Worm (Caenorhabditis elegans) whole organism, L4/young adult: Measurements from ENCODE around the gene C45B11.8.

Experiments used
- W03F9.2 ChIP-seq: fragments of 150-350 bp; optimal IDR thresholded peaks from 2 replicates; lab custom pipeline; 2014; ENCODE audit warnings: missing biosample characterization, missing genetic modification characterization
- dao-5 ChIP-seq: sonication (generic microtip); optimal IDR thresholded peaks from 2 replicates; lab custom pipeline; 2016; ENCODE audit warnings: missing genotype, missing genetic modification characterization, moderate library complexity, missing compliant biosample characterization
- him-1 ChIP-seq: sonication (generic microtip); optimal IDR thresholded peaks from 2 replicates; lab custom pipeline; 2016; ENCODE audit warnings: missing genotype, missing genetic modification reagents, missing genetic modification characterization, missing compliant biosample characterization

The C45B11.8 gene

ce11 chrV:11040473-11040872, at the start of gene C45B11.8:
C45B11.8 (plus strand) TSS chrV:11040773.
- TF ChIP-seq him-1: no peak
- TF ChIP-seq dao-5: no peak
- TF ChIP-seq W03F9.2 (tag; lab: Kevin White, UChicago): no peak

- TF ChIP-seq W03F9.2 (tag; lab: Kevin White, UChicago) (no peak), him-1 (no peak), dao-5 (no peak)
These were observed 48.8 kb upstream of the C45B11.8 start, which contains the start of gene frpr-9 for ce11 chrV:10991789-10992188. frpr-9 (plus strand) TSS chrV:10992089.

- TF ChIP-seq dao-5 (no peak), W03F9.2 (tag; lab: Kevin White, UChicago) (no peak), him-1 (no peak)
These were observed 41.8 kb upstream of the C45B11.8 start, which contains the start of gene F53B7.7 for ce11 chrV:10998797-10999196. F53B7.7 (plus strand) TSS chrV:10999097.

- peak; percentile 59 for TF ChIP-seq W03F9.2 (tag; lab: Kevin White, UChicago)
- no peak for TF ChIP-seq dao-5
- TF ChIP-seq him-1: no peak
These were observed 39.9 kb upstream of the C45B11.8 start, which contains the start of gene isy-1 for ce11 chrV:11000650-11001049. isy-1 (minus strand) TSS chrV:11000699.

ce11 chrV:11002434-11002833, 38.1 kb upstream of the C45B11.8 start, which contains the start of gene F53B7.4:
F53B7.4 (minus strand) TSS chrV:11002534.
- TF ChIP-seq him-1 (no peak), W03F9.2 (tag; lab: Kevin White, UChicago) (no peak), dao-5 (no peak)

ce11 chrV:11004094-11004493, 36.5 kb upstream of the C45B11.8 start:
- TF ChIP-seq him-1 (no peak), W03F9.2 (tag; lab: Kevin White, UChicago) (no peak), dao-5 (no peak)

- TF ChIP-seq dao-5 (no peak), W03F9.2 (tag; lab: Kevin White, UChicago) (no peak), him-1 (no peak)
These were observed 32.9 kb upstream of the C45B11.8 start for ce11 chrV:11007651-11008050.

- TF ChIP-seq W03F9.2 (tag; lab: Kevin White, UChicago): no peak
- TF ChIP-seq dao-5: no peak
- TF ChIP-seq him-1: no peak
These were observed 31.4 kb upstream of the C45B11.8 start for ce11 chrV:11009124-11009524.

- TF ChIP-seq dao-5: no peak
- TF ChIP-seq him-1: no peak
- TF ChIP-seq W03F9.2 (tag; lab: Kevin White, UChicago): no peak
These were observed 29.8 kb upstream of the C45B11.8 start for ce11 chrV:11010768-11011167.

- TF ChIP-seq W03F9.2 (tag; lab: Kevin White, UChicago): no peak
- no peak for TF ChIP-seq dao-5
- TF ChIP-seq him-1: no peak
These were observed 28.8 kb upstream of the C45B11.8 start for ce11 chrV:11011807-11012206.

ce11 chrV:11012419-11012818, 28.2 kb upstream of the C45B11.8 start, which contains the start of gene C13G3.1:
C13G3.1 (minus strand) TSS chrV:11012465.
- TF ChIP-seq him-1 (no peak), W03F9.2 (tag; lab: Kevin White, UChicago) (no peak), dao-5 (no peak)

- no peak for TF ChIP-seq him-1
- no peak for TF ChIP-seq W03F9.2 (tag; lab: Kevin White, UChicago)
- TF ChIP-seq dao-5: no peak
These were observed 27.4 kb upstream of the C45B11.8 start for ce11 chrV:11013179-11013578.

- no peak for TF ChIP-seq W03F9.2 (tag; lab: Kevin White, UChicago)
- TF ChIP-seq dao-5: no peak
- TF ChIP-seq him-1: no peak
These were observed 25.8 kb upstream of the C45B11.8 start for ce11 chrV:11014758-11015157.

- no peak for TF ChIP-seq W03F9.2 (tag; lab: Kevin White, UChicago)
These were observed 23.6 kb upstream of the C45B11.8 start for ce11 chrV:11016846-11017553.

- no peak for TF ChIP-seq him-1
- no peak for TF ChIP-seq W03F9.2 (tag; lab: Kevin White, UChicago)
- TF ChIP-seq dao-5: no peak
These were observed 17.8 kb upstream of the C45B11.8 start, which contains the start of the genes C13G3.12 and hot-6 for ce11 chrV:11022817-11023216. C13G3.12 (minus strand) TSS chrV:11022917. hot-6 (minus strand) TSS chrV:11022937.
